Worm (Caenorhabditis elegans) whole organism, mixed stage, embryonic: ENCODE results near the gene K01D12.15.

Source experiments
- elt-3 ChIP-seq: fragments of 150-350 bp; optimal IDR thresholded peaks from 2 replicates; lab custom pipeline; 2014; ENCODE audit warnings: missing biosample characterization, missing genetic modification characterization
- nhr-76 ChIP-seq: sonication (generic microtip); optimal IDR thresholded peaks from 2 replicates; lab custom pipeline; 2017; ENCODE audit warnings: missing biosample characterization, missing genetic modification characterization
- unc-62 ChIP-seq: fragments of 150-350 bp; optimal IDR thresholded peaks from 2 replicates; lab custom pipeline; 2014; ENCODE audit warnings: missing biosample characterization, missing genetic modification reagents, missing genetic modification characterization

- TF ChIP-seq elt-3 (tag; lab: Kevin White, UChicago) (no peak), unc-62 (GFP tag; lab: Kevin White, UChicago) (no peak), nhr-76 (no peak)
Measured at ce11 chrV:12408525-12408924, 22.3 kb downstream of the K01D12.15 start, which contains the start of gene cdr-4.
